Worm (Caenorhabditis elegans) whole organism, L4 larva: ENCODE data around the gene str-140.

Source experiments
- F10B5.3 ChIP-seq: sonication (generic microtip); optimal IDR thresholded peaks from 2 replicates; lab custom pipeline; 2016; ENCODE audit warnings: mild to moderate bottlenecking, missing genetic modification characterization, missing compliant biosample characterization
- F49E8.2 ChIP-seq: sonication (generic microtip); optimal IDR thresholded peaks from 2 replicates; lab custom pipeline; 2016; ENCODE audit warnings: missing compliant biosample characterization, mild to moderate bottlenecking, missing genetic modification characterization, borderline replicate concordance
- R02D3.7 ChIP-seq: fragments of 150-350 bp; sonication (generic microtip); optimal IDR thresholded peaks from 3 replicates; lab custom pipeline; 2014; ENCODE audit warnings: missing biosample characterization, missing genetic modification characterization
- T26A8.4 ChIP-seq: fragments of 200-800 bp; sonication (Bioruptor generic); IDR thresholded peaks from 2 replicates; pipeline ENCODE4 v1.3.6; 2022; ENCODE audit warnings: missing genetic modification characterization, missing compliant biosample characterization
- Y5F2A.4 ChIP-seq: fragments of 200-800 bp; sonication (Bioruptor generic); optimal IDR thresholded peaks from 2 replicates; lab custom pipeline; 2018; ENCODE audit warnings: mild to moderate bottlenecking, missing genetic modification characterization, missing compliant biosample characterization
- ZK546.5 ChIP-seq, 2 experiments: sonication (generic microtip); optimal IDR thresholded peaks; 2 replicates each; lab custom pipeline; 2017; ENCODE audit warnings: missing biosample characterization in 2 of 2, missing genetic modification characterization in 2 of 2
- aha-1 ChIP-seq: fragments of 150-350 bp; peaks from one replicate; lab custom pipeline; 2014; ENCODE audit warnings: missing biosample characterization, missing genetic modification characterization
- cey-2 ChIP-seq: sonication (generic microtip); optimal IDR thresholded peaks from 3 replicates; lab custom pipeline; 2017; ENCODE audit warnings: missing genetic modification characterization, mild to moderate bottlenecking, missing compliant biosample characterization, antibody characterized with exemption, borderline replicate concordance; ENCODE audit not compliant: insufficient read depth
- daf-16 ChIP-seq, 3 experiments: sonication (generic microtip); optimal IDR thresholded peaks; 2 replicates each; lab custom pipeline; 2016 to 2017; ENCODE audit warnings: missing genetic modification characterization in 3 of 3, missing genetic modification reagents in 3 of 3, mild to moderate bottlenecking in 2 of 3, missing compliant biosample characterization in 2 of 3, missing biosample characterization in 1 of 3, moderate library complexity in 1 of 3
- dmd-6 ChIP-seq: fragments of 200-800 bp; sonication (Bioruptor generic); IDR thresholded peaks from 2 replicates; pipeline ENCODE4 v1.3.6; 2022; ENCODE audit warnings: missing genetic modification reagents, missing genetic modification characterization, missing compliant biosample characterization
- dmd-9 ChIP-seq: fragments of 200-800 bp; sonication (Bioruptor generic); IDR thresholded peaks from 2 replicates; pipeline ENCODE4 v1.3.6; 2022; ENCODE audit warnings: missing genetic modification reagents, missing genetic modification characterization, missing compliant biosample characterization
- dve-1 ChIP-seq: sonication (generic microtip); optimal IDR thresholded peaks from 2 replicates; lab custom pipeline; 2017; ENCODE audit warnings: antibody characterized with exemption, mild to moderate bottlenecking, missing genetic modification characterization, missing compliant biosample characterization; ENCODE audit not compliant: insufficient read depth
- egl-43 ChIP-seq: fragments of 200-800 bp; sonication (Bioruptor generic); IDR thresholded peaks from 2 replicates; pipeline ENCODE4 v1.3.6; 2022; ENCODE audit warnings: missing genetic modification reagents, missing genetic modification characterization, missing compliant biosample characterization
- fos-1 ChIP-seq: fragments of 150-350 bp; optimal IDR thresholded peaks from 2 replicates; lab custom pipeline; 2014; ENCODE audit warnings: missing biosample characterization, missing genetic modification characterization
- hif-1 ChIP-seq, 2 experiments: sonication (generic microtip); optimal IDR thresholded peaks; 2 replicates each; lab custom pipeline; 2016 to 2017; ENCODE audit warnings: missing compliant biosample characterization in 2 of 2, missing genetic modification characterization in 2 of 2, missing genetic modification reagents in 2 of 2, missing genotype in 2 of 2, mild to moderate bottlenecking in 1 of 2
- hlh-11 ChIP-seq: fragments of 200-800 bp; sonication (Bioruptor generic); optimal IDR thresholded peaks from 2 replicates; lab custom pipeline; 2018; ENCODE audit warnings: mild to moderate bottlenecking, missing genetic modification characterization, missing compliant biosample characterization
- hlh-30 ChIP-seq: sonication (generic microtip); optimal IDR thresholded peaks from 2 replicates; lab custom pipeline; 2017; ENCODE audit warnings: antibody characterized with exemption, mild to moderate bottlenecking, missing genetic modification characterization, missing compliant biosample characterization; ENCODE audit not compliant: insufficient read depth
- lin-1 ChIP-seq: fragments of 200-800 bp; sonication (Bioruptor generic); IDR thresholded peaks from 2 replicates; pipeline ENCODE4 v1.3.6; 2022; ENCODE audit warnings: missing genetic modification reagents, missing genetic modification characterization, missing compliant biosample characterization
- lin-39 ChIP-seq: fragments of 150-350 bp; optimal IDR thresholded peaks from 2 replicates; lab custom pipeline; 2014; ENCODE audit warnings: missing biosample characterization, missing genetic modification reagents, missing genetic modification characterization
- lir-3 ChIP-seq: sonication (generic microtip); optimal IDR thresholded peaks from 2 replicates; lab custom pipeline; 2016; ENCODE audit warnings: mild to moderate bottlenecking, missing genetic modification characterization, missing compliant biosample characterization
- madf-5 ChIP-seq, 2 experiments: fragments of 200-800 bp; sonication (Bioruptor generic); IDR thresholded peaks; 2 replicates each; pipeline ENCODE4 v1.3.6; 2022; ENCODE audit warnings: missing compliant biosample characterization in 2 of 2, missing genetic modification characterization in 2 of 2
- madf-9 ChIP-seq: fragments of 200-800 bp; sonication (Bioruptor generic); conservative IDR thresholded peaks from 2 replicates; pipeline ENCODE4 v1.3.6; 2022; ENCODE audit warnings: missing genetic modification reagents, missing genetic modification characterization, missing compliant biosample characterization
- mdl-1 ChIP-seq, 2 experiments: fragments of 150-350 bp in 1 of 2; sonication (generic microtip) in 1 of 2; optimal IDR thresholded peaks; 2 replicates each; lab custom pipeline; 2014 to 2017; ENCODE audit warnings: missing biosample characterization in 2 of 2, missing genetic modification characterization in 2 of 2
- mdt-29 ChIP-seq: fragments of 200-800 bp; sonication (Bioruptor generic); IDR thresholded peaks from 2 replicates; pipeline ENCODE4 v1.3.6; 2022; ENCODE audit warnings: missing genetic modification reagents, missing genetic modification characterization, missing compliant biosample characterization
- mep-1 ChIP-seq: fragments of 150-350 bp; sonication (generic microtip); optimal IDR thresholded peaks from 3 replicates; lab custom pipeline; 2014; ENCODE audit warnings: missing biosample characterization, missing genetic modification characterization
- mes-2 ChIP-seq: sonication (generic microtip); optimal IDR thresholded peaks from 2 replicates; lab custom pipeline; 2016; ENCODE audit warnings: missing genotype, mild to moderate bottlenecking, missing genetic modification characterization, missing compliant biosample characterization; ENCODE audit not compliant: poor library complexity, severe bottlenecking
- nhr-111 ChIP-seq: fragments of 200-800 bp; sonication (Bioruptor generic); optimal IDR thresholded peaks from 2 replicates; lab custom pipeline; 2018; ENCODE audit warnings: mild to moderate bottlenecking, missing genetic modification characterization, missing compliant biosample characterization
- nhr-237 ChIP-seq: sonication (generic microtip); optimal IDR thresholded peaks from 2 replicates; lab custom pipeline; 2017; ENCODE audit warnings: missing biosample characterization, missing genetic modification characterization
- nhr-28 ChIP-seq: fragments of 150-350 bp; optimal IDR thresholded peaks from 2 replicates; lab custom pipeline; 2014; ENCODE audit warnings: missing biosample characterization, missing genetic modification characterization
- nhr-48 ChIP-seq: sonication (generic microtip); optimal IDR thresholded peaks from 2 replicates; lab custom pipeline; 2016; ENCODE audit warnings: mild to moderate bottlenecking, missing genetic modification characterization, missing compliant biosample characterization
- nhr-6 ChIP-seq: fragments of 150-350 bp; optimal IDR thresholded peaks from 2 replicates; lab custom pipeline; 2014; ENCODE audit warnings: missing biosample characterization, missing genetic modification characterization
- php-3 ChIP-seq: fragments of 200-800 bp; sonication (Bioruptor generic); IDR thresholded peaks from 2 replicates; pipeline ENCODE4 v1.3.6; 2022; ENCODE audit warnings: missing genetic modification reagents, missing genetic modification characterization, missing compliant biosample characterization
- pqm-1 ChIP-seq: sonication (generic microtip); optimal IDR thresholded peaks from 2 replicates; lab custom pipeline; 2017; ENCODE audit warnings: missing biosample characterization, missing genetic modification characterization
- tag-97 ChIP-seq: fragments of 200-800 bp; sonication (Bioruptor generic); IDR thresholded peaks from 2 replicates; pipeline ENCODE4 v1.3.6; 2022; ENCODE audit warnings: missing genetic modification characterization, missing compliant biosample characterization
- unc-39 ChIP-seq: sonication (generic microtip); optimal IDR thresholded peaks from 2 replicates; lab custom pipeline; 2017; ENCODE audit warnings: missing biosample characterization, missing genetic modification characterization
- zfp-3 ChIP-seq: fragments of 200-800 bp; sonication (Bioruptor generic); conservative IDR thresholded peaks from 2 replicates; pipeline ENCODE4 v1.3.6; 2022; ENCODE audit warnings: missing genetic modification reagents, missing genetic modification characterization, missing compliant biosample characterization
- zip-11 ChIP-seq: fragments of 200-800 bp; sonication (Bioruptor generic); IDR thresholded peaks from 2 replicates; pipeline ENCODE4 v1.3.6; 2022; ENCODE audit warnings: missing genetic modification characterization, missing compliant biosample characterization
- zip-2 ChIP-seq: fragments of 150-350 bp; optimal IDR thresholded peaks from 2 replicates; lab custom pipeline; 2014; ENCODE audit warnings: missing biosample characterization, missing genetic modification characterization
- ztf-11 ChIP-seq: fragments of 150-350 bp; optimal IDR thresholded peaks from 2 replicates; lab custom pipeline; 2014; ENCODE audit warnings: missing biosample characterization, missing genetic modification characterization

The str-140 gene

DNA sequence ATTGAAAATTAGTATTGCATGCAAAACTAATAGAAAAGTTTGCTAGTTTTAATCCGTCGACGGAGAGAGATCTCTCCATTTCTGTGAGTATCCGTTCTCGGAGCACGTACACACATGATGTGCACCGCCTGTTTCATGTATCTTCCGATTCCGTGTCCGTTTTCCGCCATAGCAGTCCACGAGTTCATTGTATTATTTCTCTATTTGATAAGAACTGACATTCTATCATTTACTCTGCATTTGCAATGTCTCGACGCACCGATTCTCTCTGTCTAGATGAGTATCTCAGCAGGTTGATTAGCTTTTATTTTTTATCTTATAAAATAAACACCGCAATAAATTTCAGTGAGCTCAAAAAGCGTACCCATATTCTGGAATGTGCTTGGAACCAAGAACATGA lies 48.8 kb downstream of the str-140 start (continued):
- TF ChIP-seq zfp-3 (GFP tag; lab: Robert Waterston, UW) (no peak), lin-39 (tag; lab: Kevin White, UChicago) (no peak), dmd-9 (GFP tag; lab: Robert Waterston, UW) (no peak), tag-97 (GFP tag; lab: Robert Waterston, UW) (no peak), nhr-111 (GFP tag; lab: Kevin White, UChicago) (no peak), nhr-48 (no peak), ztf-11 (tag; lab: Kevin White, UChicago) (no peak), lir-3 (no peak), mdt-29 (GFP tag; lab: Robert Waterston, UW) (no peak), zip-11 (GFP tag; lab: Robert Waterston, UW) (no peak), T26A8.4 (GFP tag; lab: Robert Waterston, UW) (no peak), fos-1 (tag; lab: Kevin White, UChicago) (no peak), pqm-1 (tag; lab: Kevin White, UChicago) (peak; percentile 37), aha-1 (no peak), F10B5.3 (tag; lab: Kevin White, UChicago) (no peak), hlh-30 (tag; lab: Kevin White, UChicago) (no peak), hif-1 (tag; optimal IDR thresholded peaks at IDR 0.05; lab: Kevin White, UChicago) (no peak), egl-43 (GFP tag; lab: Robert Waterston, UW) (no peak), nhr-237 (tag; lab: Kevin White, UChicago) (no peak), unc-39 (tag; lab: Kevin White, UChicago) (no peak), php-3 (0 out of 2 replicates have a peak, but pooled peaks have one; percentile 34), mdl-1 (tag; optimal IDR thresholded peaks at IDR 0.05; lab: Kevin White, UChicago) (no peak), Y5F2A.4 (GFP tag; lab: Kevin White, UChicago) (no peak), madf-9 (GFP tag; lab: Robert Waterston, UW) (no peak), nhr-28 (tag; lab: Kevin White, UChicago) (peak; percentile 40), mes-2 (tag; lab: Kevin White, UChicago) (peak; percentile 16), R02D3.7 (tag; lab: Kevin White, UChicago) (no peak), zip-2 (no peak)

- no peak for TF ChIP-seq daf-16 (GFP tag; optimal IDR thresholded peaks at IDR 0.05; lab: Kevin White, UChicago)
- peak; percentile 39 for TF ChIP-seq daf-16 (tag; optimal IDR thresholded peaks at IDR 0.05; lab: Kevin White, UChicago)
- no peak for TF ChIP-seq cey-2 (tag; lab: Kevin White, UChicago)
- TF ChIP-seq nhr-6 (tag; lab: Kevin White, UChicago) = peak; percentile 12
- TF ChIP-seq pqm-1 (tag; lab: Kevin White, UChicago) = peak; percentile 87
- peak; percentile 1 for TF ChIP-seq mep-1 (tag; lab: Kevin White, UChicago)
- peak; percentile 81 for TF ChIP-seq nhr-28 (tag; lab: Kevin White, UChicago)
- no peak for TF ChIP-seq madf-5 (GFP tag; IDR thresholded peaks at IDR 0.05; lab: Robert Waterston, UW)
- no peak for TF ChIP-seq ZK546.5 (tag; optimal IDR thresholded peaks at IDR 0.05; lab: Kevin White, UChicago)
- peak; percentile 75 for TF ChIP-seq dmd-6 (GFP tag; lab: Robert Waterston, UW)
- TF ChIP-seq lin-1 (GFP tag; lab: Robert Waterston, UW) = 0 out of 2 replicates have a peak, but pooled peaks have one; percentile 17
- no peak for TF ChIP-seq F49E8.2 (tag; lab: Kevin White, UChicago)
- TF ChIP-seq dve-1 (tag; lab: Kevin White, UChicago) = peak; percentile 28
- peak; percentile 65 for TF ChIP-seq hlh-11 (tag; lab: Kevin White, UChicago)
- peak; percentile 61 for TF ChIP-seq php-3
- TF ChIP-seq, all 104 proteins: peak for 10
These were observed 49.8 kb downstream of the str-140 start for ce11 chrV:8017924-8018323.
